Worm (Caenorhabditis elegans): ENCODE data around the gene K07B1.7.

Gene K07B1.7

DNA sequence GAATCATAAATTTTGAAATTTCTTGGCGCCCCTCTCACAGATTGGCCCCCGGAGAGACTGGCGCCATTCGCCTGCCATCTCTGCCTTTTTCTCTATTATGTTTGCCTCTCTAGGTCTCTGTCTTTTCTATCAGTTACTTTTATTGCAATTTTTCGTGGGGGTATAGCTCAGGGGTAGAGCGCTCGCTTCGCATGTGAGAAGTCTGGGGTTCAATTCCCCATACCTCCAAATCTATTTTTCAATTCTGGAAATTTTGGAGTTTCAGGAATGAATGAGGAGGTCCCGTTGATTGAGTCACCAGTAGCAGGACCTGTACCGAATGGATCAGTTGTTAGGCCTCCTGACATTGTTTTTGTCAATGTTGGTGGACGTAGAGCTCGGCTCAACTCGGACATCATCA is 28.7 kb downstream of the K07B1.7 start, which contains the start of gene kvs-3 (continued):
- TF ChIP-seq Y56A3A.18 (GFP tag; IDR thresholded peaks at IDR 0.05) (no peak; the same call in 1 of the 2 replicates), madf-10 (tag; optimal IDR thresholded peaks at IDR 0.05) (peak; percentile 80), atf-7 (tag; optimal IDR thresholded peaks at IDR 0.05) (peak; percentile 51), mxl-1 (tag; optimal IDR thresholded peaks at IDR 0.05) (peak; percentile 73), nhr-179 (tag; optimal IDR thresholded peaks at IDR 0.05) (peak; percentile 46), let-607 (tag; optimal IDR thresholded peaks at IDR 0.05) (peak; percentile 6 to 43), rpc-1 (optimal IDR thresholded peaks at IDR 0.05) (peak; percentile 85), rpc-1 (tag; optimal IDR thresholded peaks at IDR 0.05) (peak; percentile 94), rec-8 (tag; optimal IDR thresholded peaks at IDR 0.05) (peak; percentile 73 to 77), egl-44 (GFP tag; IDR thresholded peaks at IDR 0.05) (peak; percentile 79; the same call in 1 of the 2 replicates), die-1 (tag; optimal IDR thresholded peaks at IDR 0.05) (peak; percentile 85), rcor-1 (GFP tag; IDR thresholded peaks at IDR 0.05) (peak; percentile 84), ceh-58 (GFP tag; IDR thresholded peaks at IDR 0.05) (0 out of 2 replicates have a peak, but pooled peaks have one; percentile 55), F39B2.1 (GFP tag; IDR thresholded peaks at IDR 0.05) (peak; percentile 90; the same call in 1 of the 2 replicates), pbrm-1 (GFP tag; IDR thresholded peaks at IDR 0.05) (peak; percentile 62; the same call in 1 of the 2 replicates), sptf-2 (GFP tag; optimal IDR thresholded peaks at IDR 0.05) (peak; percentile 92), snpc-3.4 (tag; optimal IDR thresholded peaks at IDR 0.05) (peak; percentile 89), D2030.7 (GFP tag; IDR thresholded peaks at IDR 0.05) (peak; percentile 2; the same call in 1 of the 2 replicates), egrh-3 (GFP tag; IDR thresholded peaks at IDR 0.05) (peak; percentile 44; the same call in 1 of the 2 replicates), bed-2 (GFP tag; IDR thresholded peaks at IDR 0.05) (0 out of 2 replicates have a peak, but pooled peaks have one; percentile 40), attf-3 (GFP tag; conservative IDR thresholded peaks at IDR 0.05) (peak; percentile 40; the same call in 1 of the 2 replicates), lin-35 (GFP tag; optimal IDR thresholded peaks at IDR 0.05) (peak in 1 of 3 experiments; percentile 75), him-1 (tag; optimal IDR thresholded peaks at IDR 0.05) (peak; percentile 90), ztf-22 (GFP tag; optimal IDR thresholded peaks at IDR 0.05) (no peak), lsl-1 (GFP tag; optimal IDR thresholded peaks at IDR 0.05) (no peak), nfya-1 (tag; optimal IDR thresholded peaks at IDR 0.05; ENCODE audit: borderline replicate concordance, insufficient read depth) (no peak), dpff-1 (tag; optimal IDR thresholded peaks at IDR 0.05) (peak; percentile 44), T26A5.8 (tag; optimal IDR thresholded peaks at IDR 0.05) (peak; percentile 82), Y67H2A.10 (GFP tag; conservative IDR thresholded peaks at IDR 0.05) (peak; percentile 50; the same call in 1 of the 2 replicates), F57A8.1 (GFP tag; optimal IDR thresholded peaks at IDR 0.05) (peak; percentile 95), hlh-12 (tag; optimal IDR thresholded peaks at IDR 0.05) (peak; percentile 50), aptf-3 (GFP tag; IDR thresholded peaks at IDR 0.05) (no peak), F22D6.2 (tag; optimal IDR thresholded peaks at IDR 0.05) (peak; percentile 27), mes-4 (tag; optimal IDR thresholded peaks at IDR 0.05) (peak; percentile 66), F37B4.10 (GFP tag; IDR thresholded peaks at IDR 0.05) (no peak)

DNA sequence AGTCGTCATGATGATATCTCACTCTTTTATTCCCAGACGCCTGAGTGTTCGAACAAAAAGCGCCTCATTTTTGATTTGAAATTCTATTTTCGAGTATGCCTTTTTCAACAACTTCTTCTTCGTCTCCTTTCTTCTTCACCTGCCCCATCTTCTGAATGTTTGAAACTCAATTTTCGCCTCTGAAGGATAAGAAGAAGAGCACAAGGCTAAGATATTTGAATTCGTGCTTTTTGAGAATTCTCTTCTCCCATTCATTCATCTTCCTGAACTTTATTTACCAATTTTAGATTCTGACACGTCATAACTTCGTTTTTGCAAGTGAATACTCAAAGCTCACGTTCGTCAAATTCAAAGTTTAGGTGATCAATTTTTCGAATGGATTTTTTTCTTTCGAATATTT is 29.8 kb downstream of the K07B1.7 start:
- TF ChIP-seq hmg-20 (GFP tag; IDR thresholded peaks at IDR 0.05), result no peak
- TF ChIP-seq aptf-2 (GFP tag; conservative IDR thresholded peaks at IDR 0.05), result no peak
- no peak for TF ChIP-seq rpc-1 (optimal IDR thresholded peaks at IDR 0.05)
- TF ChIP-seq rpc-1 (tag; optimal IDR thresholded peaks at IDR 0.05), result no peak
- no peak for TF ChIP-seq sptf-2 (GFP tag; optimal IDR thresholded peaks at IDR 0.05)
- TF ChIP-seq T26A5.8 (tag; optimal IDR thresholded peaks at IDR 0.05), result no peak
- no peak for TF ChIP-seq snpc-3.4 (tag; optimal IDR thresholded peaks at IDR 0.05)
- no peak for TF ChIP-seq ceh-100 (GFP tag; IDR thresholded peaks at IDR 0.05)
- TF ChIP-seq hmg-1.2 (GFP tag; IDR thresholded peaks at IDR 0.05), result no peak
- TF ChIP-seq F22D6.2 (tag; optimal IDR thresholded peaks at IDR 0.05), result no peak

Measured in whole organism, young adult.